Worm (Caenorhabditis elegans): ENCODE measurements around the gene atg-16.1.

Gene atg-16.1

ce11 chrX:4444073-4444472 lies 18.2 kb downstream of the atg-16.1 start (continued):
- TF ChIP-seq nhr-6 (tag; optimal IDR thresholded peaks at IDR 0.05) (no peak), rbr-2 (tag; optimal IDR thresholded peaks at IDR 0.05) (peak; percentile 53), ztf-11 (tag; optimal IDR thresholded peaks at IDR 0.05) (no peak), madf-9 (GFP tag; conservative IDR thresholded peaks at IDR 0.05) (0 out of 2 replicates have a peak, but pooled peaks have one; percentile 41), snpc-4 (tag; optimal IDR thresholded peaks at IDR 0.05) (no peak), lin-29 (GFP tag; IDR thresholded peaks at IDR 0.05) (0 out of 2 replicates have a peak, but pooled peaks have one; percentile 21), dmd-8 (GFP tag; IDR thresholded peaks at IDR 0.05) (peak; percentile 78), zip-2 (tag; optimal IDR thresholded peaks at IDR 0.05) (no peak), nhr-77 (tag; optimal IDR thresholded peaks at IDR 0.05) (peak; percentile 36), gei-8 (GFP tag; optimal IDR thresholded peaks at IDR 0.05) (no peak), T26A8.4 (GFP tag; IDR thresholded peaks at IDR 0.05) (peak; percentile 83), lim-7 (GFP tag; IDR thresholded peaks at IDR 0.05) (peak; percentile 85), daf-8 (GFP tag; IDR thresholded peaks at IDR 0.05) (no peak), R02D3.7 (tag; optimal IDR thresholded peaks at IDR 0.05) (no peak)

- TF ChIP-seq nhr-11 (tag; optimal IDR thresholded peaks at IDR 0.05): no peak
- TF ChIP-seq arid-1 (GFP tag; conservative IDR thresholded peaks at IDR 0.05): no peak
- TF ChIP-seq Y48G9A.11 (GFP tag; IDR thresholded peaks at IDR 0.05): no peak
- TF ChIP-seq tra-1 (GFP tag; IDR thresholded peaks at IDR 0.05): no peak
- no peak for TF ChIP-seq lin-13 (GFP tag; optimal IDR thresholded peaks at IDR 0.05)
- no peak for TF ChIP-seq mdt-29 (GFP tag; IDR thresholded peaks at IDR 0.05)
- no peak for TF ChIP-seq Y105C5A.15 (GFP tag; IDR thresholded peaks at IDR 0.05)
- no peak for TF ChIP-seq ceh-28 (tag; optimal IDR thresholded peaks at IDR 0.05)
- no peak for TF ChIP-seq ZK337.2 (GFP tag; IDR thresholded peaks at IDR 0.05)
Measured at ce11 chrX:4440641-4441040, 21.6 kb downstream of the atg-16.1 start, which contains the start of gene F15A8.1. Gene F15A8.1 (plus strand): TSS chrX:4440941.

- TF ChIP-seq madf-9 (GFP tag; conservative IDR thresholded peaks at IDR 0.05) (no peak), ctbp-1 (GFP tag; IDR thresholded peaks at IDR 0.05) (no peak), zfp-2 (tag; optimal IDR thresholded peaks at IDR 0.05) (no peak), mxl-2 (GFP tag; conservative IDR thresholded peaks at IDR 0.05) (no peak), ZK337.2 (GFP tag; IDR thresholded peaks at IDR 0.05) (no peak), lin-39 (tag; optimal IDR thresholded peaks at IDR 0.05) (no peak), nhr-41 (GFP tag; IDR thresholded peaks at IDR 0.05) (no peak), dmd-9 (GFP tag; IDR thresholded peaks at IDR 0.05) (no peak), set-16 (GFP tag; IDR thresholded peaks at IDR 0.05) (no peak), daf-16 (GFP tag; optimal IDR thresholded peaks at IDR 0.05) (no peak), daf-16 (tag; optimal IDR thresholded peaks at IDR 0.05) (peak; percentile 80), tag-97 (GFP tag; IDR thresholded peaks at IDR 0.05) (no peak), zfp-3 (GFP tag; conservative IDR thresholded peaks at IDR 0.05) (no peak), ztf-11 (tag; optimal IDR thresholded peaks at IDR 0.05) (no peak), pha-4 (GFP tag; IDR thresholded peaks at IDR 0.05) (no peak), pha-4 (tag; optimal IDR thresholded peaks at IDR 0.05) (peak; percentile 61), cey-2 (tag; optimal IDR thresholded peaks at IDR 0.05; ENCODE audit: borderline replicate concordance, insufficient read depth) (no peak), hlh-11 (tag; optimal IDR thresholded peaks at IDR 0.05) (no peak)
Measured at ce11 chrX:4439616-4440015, 22.6 kb downstream of the atg-16.1 start.

- TF ChIP-seq zfp-3 (GFP tag; conservative IDR thresholded peaks at IDR 0.05) (no peak), hlh-30 (tag; optimal IDR thresholded peaks at IDR 0.05; ENCODE audit: insufficient read depth) (peak; percentile 2), hlh-11 (tag; optimal IDR thresholded peaks at IDR 0.05) (peak; percentile 24), dmd-8 (GFP tag; IDR thresholded peaks at IDR 0.05) (no peak), daf-16 (GFP tag; optimal IDR thresholded peaks at IDR 0.05) (no peak), daf-16 (tag; optimal IDR thresholded peaks at IDR 0.05) (peak; percentile 28), nhr-28 (tag; optimal IDR thresholded peaks at IDR 0.05) (peak; percentile 99), aha-1 (tag) (peak; percentile 50), ceh-62 (tag; optimal IDR thresholded peaks at IDR 0.05) (no peak)
Measured at ce11 chrX:4438823-4439222, 23.4 kb downstream of the atg-16.1 start.
